Worm (Caenorhabditis elegans) whole organism, L1 larva: ENCODE measurements around the gene W10C6.2.

Source experiments
- C04F5.9 ChIP-seq: sonication (generic microtip); optimal IDR thresholded peaks from 2 replicates; lab custom pipeline; 2016; ENCODE audit warnings: missing genetic modification characterization, missing compliant biosample characterization
- F16B12.6 ChIP-seq: fragments of 150-350 bp; optimal IDR thresholded peaks from 2 replicates; lab custom pipeline; 2014; ENCODE audit warnings: missing biosample characterization, missing genetic modification characterization
- ama-1 ChIP-seq: fragments of 150-350 bp; optimal IDR thresholded peaks from 2 replicates; lab custom pipeline; 2014
- blmp-1 ChIP-seq: fragments of 150-350 bp; optimal IDR thresholded peaks from 2 replicates; lab custom pipeline; 2014; ENCODE audit warnings: missing biosample characterization, missing genetic modification characterization
- ceh-8 ChIP-seq: fragments of 200-800 bp; sonication (Bioruptor generic); optimal IDR thresholded peaks from 2 replicates; lab custom pipeline; 2018; ENCODE audit warnings: mild to moderate bottlenecking, missing genetic modification characterization, moderate library complexity, missing compliant biosample characterization
- dpl-1 ChIP-seq, 3 experiments: fragments of 150-350 bp in 2 of 3; sonication (generic microtip) in 1 of 3; optimal IDR thresholded peaks; 2 replicates each; lab custom pipeline; 2014 to 2017; ENCODE audit warnings: missing biosample characterization in 3 of 3, missing genetic modification characterization in 3 of 3, missing genetic modification reagents in 3 of 3
- efl-1 ChIP-seq, 4 experiments: fragments of 150-350 bp; optimal IDR thresholded peaks in 3 of 4; peaks in 1 of 4; 1 replicate in 1 of 4; 2 replicates in 3 of 4; lab custom pipeline; 2014; ENCODE audit warnings: missing biosample characterization in 2 of 4, missing genetic modification characterization in 2 of 4, missing genetic modification reagents in 2 of 4
- efl-3 ChIP-seq: fragments of 200-800 bp; sonication (Bioruptor generic); optimal IDR thresholded peaks from 2 replicates; lab custom pipeline; 2018; ENCODE audit warnings: mild to moderate bottlenecking, missing genetic modification characterization, missing compliant biosample characterization
- egl-13 ChIP-seq: sonication (generic microtip); optimal IDR thresholded peaks from 2 replicates; lab custom pipeline; 2016; ENCODE audit warnings: missing genotype, missing genetic modification reagents, missing genetic modification characterization, missing compliant biosample characterization
- elt-2 ChIP-seq: sonication (generic microtip); optimal IDR thresholded peaks from 2 replicates; lab custom pipeline; 2016; ENCODE audit warnings: missing genetic modification characterization, mild to moderate bottlenecking, inconsistent platforms, missing compliant biosample characterization, missing genetic modification reagents
- fkh-10 ChIP-seq: sonication (generic microtip); optimal IDR thresholded peaks from 2 replicates; lab custom pipeline; 2017; ENCODE audit warnings: missing biosample characterization, missing genetic modification reagents, missing genetic modification characterization
- lin-14 ChIP-seq: fragments of 200-800 bp; sonication (Bioruptor generic); optimal IDR thresholded peaks from 2 replicates; lab custom pipeline; 2018; ENCODE audit warnings: mild to moderate bottlenecking, missing genetic modification characterization, moderate library complexity, missing compliant biosample characterization
- lsy-2 ChIP-seq, 2 experiments: fragments of 150-350 bp; optimal IDR thresholded peaks; 2 replicates each; lab custom pipeline; 2014; ENCODE audit warnings: missing biosample characterization in 2 of 2, missing genetic modification characterization in 2 of 2
- mab-9 ChIP-seq: fragments of 200-800 bp; sonication (Bioruptor generic); IDR thresholded peaks from 2 replicates; pipeline ENCODE4 v1.3.6; 2022; ENCODE audit warnings: missing genetic modification reagents, missing genetic modification characterization, missing compliant biosample characterization
- nhr-12 ChIP-seq: sonication (generic microtip); optimal IDR thresholded peaks from 2 replicates; lab custom pipeline; 2017; ENCODE audit warnings: missing biosample characterization, missing genetic modification characterization
- nhr-19 ChIP-seq: fragments of 200-800 bp; sonication (Bioruptor generic); conservative IDR thresholded peaks from 2 replicates; pipeline ENCODE4 v1.3.6; 2022; ENCODE audit warnings: missing genetic modification characterization, missing compliant biosample characterization
- nhr-47 ChIP-seq: sonication (generic microtip); optimal IDR thresholded peaks from 2 replicates; lab custom pipeline; 2016; ENCODE audit warnings: mild to moderate bottlenecking, missing genetic modification characterization, moderate library complexity, missing compliant biosample characterization
- nhr-76 ChIP-seq: sonication (generic microtip); optimal IDR thresholded peaks from 2 replicates; lab custom pipeline; 2017; ENCODE audit warnings: missing biosample characterization, missing genetic modification characterization
- nhr-77 ChIP-seq: fragments of 150-350 bp; optimal IDR thresholded peaks from 2 replicates; lab custom pipeline; 2014; ENCODE audit warnings: missing biosample characterization, missing genetic modification characterization
- nhr-85 ChIP-seq: sonication (generic microtip); peaks from one replicate; lab custom pipeline; 2016; ENCODE audit warnings: missing genetic modification characterization, inconsistent platforms, missing compliant biosample characterization
- nhr-90 ChIP-seq: sonication (generic microtip); optimal IDR thresholded peaks from 2 replicates; lab custom pipeline; 2016; ENCODE audit warnings: mild to moderate bottlenecking, missing genetic modification characterization, missing compliant biosample characterization; ENCODE audit not compliant: poor library complexity
- pag-3 ChIP-seq: sonication (generic microtip); optimal IDR thresholded peaks from 2 replicates; lab custom pipeline; 2017; ENCODE audit warnings: missing genetic modification characterization, mild to moderate bottlenecking, missing compliant biosample characterization, antibody characterized with exemption, borderline replicate concordance; ENCODE audit not compliant: insufficient read depth
- pax-3 ChIP-seq: fragments of 200-800 bp; sonication (Bioruptor generic); optimal IDR thresholded peaks from 2 replicates; lab custom pipeline; 2018; ENCODE audit warnings: mild to moderate bottlenecking, missing genetic modification characterization, moderate library complexity, missing compliant biosample characterization
- pqm-1 ChIP-seq: sonication (generic microtip); optimal IDR thresholded peaks from 3 replicates; lab custom pipeline; 2017; ENCODE audit warnings: missing biosample characterization, missing genetic modification characterization
- skn-1 ChIP-seq: fragments of 150-350 bp; optimal IDR thresholded peaks from 2 replicates; lab custom pipeline; 2014; ENCODE audit warnings: missing biosample characterization, missing genetic modification characterization
- snu-23 ChIP-seq: sonication (generic microtip); optimal IDR thresholded peaks from 2 replicates; lab custom pipeline; 2016; ENCODE audit warnings: missing genetic modification characterization, missing compliant biosample characterization
- sup-37 ChIP-seq: fragments of 200-800 bp; sonication (Bioruptor generic); optimal IDR thresholded peaks from 2 replicates; lab custom pipeline; 2018; ENCODE audit warnings: mild to moderate bottlenecking, missing genetic modification characterization, missing compliant biosample characterization
- tbx-2 ChIP-seq: sonication (generic microtip); optimal IDR thresholded peaks from 2 replicates; lab custom pipeline; 2016; ENCODE audit warnings: missing genetic modification characterization, missing compliant biosample characterization
- tlp-1 ChIP-seq: fragments of 150-350 bp; optimal IDR thresholded peaks from 2 replicates; lab custom pipeline; 2014; ENCODE audit warnings: missing biosample characterization, missing genetic modification characterization
- unc-30 ChIP-seq: sonication (generic microtip); optimal IDR thresholded peaks from 2 replicates; lab custom pipeline; 2017; ENCODE audit warnings: missing biosample characterization, missing genetic modification characterization
- unc-62 ChIP-seq: fragments of 150-350 bp; optimal IDR thresholded peaks from 2 replicates; lab custom pipeline; 2014; ENCODE audit warnings: missing biosample characterization, missing genetic modification reagents, missing genetic modification characterization
- unc-86 ChIP-seq: sonication (generic microtip); optimal IDR thresholded peaks from 2 replicates; lab custom pipeline; 2016; ENCODE audit warnings: missing genetic modification characterization, missing compliant biosample characterization
- vab-15 ChIP-seq: sonication (generic microtip); optimal IDR thresholded peaks from 2 replicates; lab custom pipeline; 2017; ENCODE audit warnings: missing genotype, mild to moderate bottlenecking, missing genetic modification characterization, missing compliant biosample characterization
- ztf-4 ChIP-seq: fragments of 150-350 bp; optimal IDR thresholded peaks from 2 replicates; lab custom pipeline; 2014; ENCODE audit warnings: missing biosample characterization, missing genetic modification characterization

The W10C6.2 gene

DNA sequence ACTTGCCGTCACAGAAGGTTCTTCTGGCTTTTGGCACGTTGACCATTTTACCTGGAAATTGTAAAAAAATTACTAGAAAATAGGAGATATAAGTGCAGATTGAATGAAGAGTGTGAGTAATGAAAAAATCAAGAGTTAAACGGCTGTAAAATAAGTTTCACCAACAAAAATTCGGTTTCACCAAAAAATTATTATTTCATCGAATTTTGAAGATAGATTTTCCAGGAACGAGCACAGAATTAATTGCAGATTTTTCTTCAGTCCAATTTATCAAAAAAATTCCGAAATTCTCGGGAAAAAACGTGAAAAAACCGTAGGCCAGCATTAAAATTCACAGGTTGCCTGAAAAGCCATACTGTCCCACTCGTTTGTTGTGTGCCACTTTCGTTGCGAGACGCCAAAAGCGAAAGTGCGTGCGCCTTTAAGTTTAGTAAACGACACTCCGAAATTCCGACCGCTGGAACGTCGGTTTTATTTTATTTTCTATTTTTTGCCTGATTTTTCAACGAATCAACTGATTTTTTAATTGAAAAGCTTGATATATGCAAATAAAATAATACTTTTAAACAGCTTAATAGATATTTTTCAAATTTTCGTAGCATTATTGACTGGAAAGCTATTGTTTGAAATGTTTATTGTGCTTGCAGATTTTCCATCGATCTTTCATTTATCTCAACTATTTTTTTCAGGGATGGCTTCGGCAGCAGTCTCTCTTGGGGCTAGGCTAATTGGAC lies 24.4 kb downstream of the W10C6.2 start, which contains the start of the genes rpl-36.A and nuo-1 (continued):
- TF ChIP-seq egl-13 (tag; lab: Kevin White, UChicago) (no peak), unc-86 (peak; percentile 69), vab-15 (tag; lab: Kevin White, UChicago) (peak; percentile 29), unc-30 (tag; lab: Kevin White, UChicago) (no peak), pqm-1 (tag; lab: Kevin White, UChicago) (no peak), ceh-8 (GFP tag; lab: Kevin White, UChicago) (no peak), nhr-12 (tag; lab: Kevin White, UChicago) (no peak), pag-3 (tag; lab: Kevin White, UChicago) (no peak)

- no peak for TF ChIP-seq ztf-4 (tag; lab: Kevin White, UChicago)
- TF ChIP-seq nhr-85 (tag; lab: Kevin White, UChicago) = peak; percentile 63
- TF ChIP-seq tbx-2 (tag; lab: Kevin White, UChicago) = no peak
- peak; percentile 7 for TF ChIP-seq nhr-77 (tag; lab: Kevin White, UChicago)
- peak in 1 of 2 experiments; percentile 41 for TF ChIP-seq lsy-2 (tag; optimal IDR thresholded peaks at IDR 0.05; lab: Kevin White, UChicago)
- no peak for TF ChIP-seq efl-3
- peak in 1 of 2 experiments; percentile 6 for TF ChIP-seq efl-1 (optimal IDR thresholded peaks at IDR 0.05; lab: Kevin White, UChicago)
- TF ChIP-seq efl-1 (GFP tag; optimal IDR thresholded peaks at IDR 0.05 in 1 of 2; lab: Kevin White, UChicago) = peak in 1 of 2 experiments; percentile 34
- peak; percentile 12 for TF ChIP-seq nhr-90 (tag; lab: Kevin White, UChicago)
- peak; percentile 13 for TF ChIP-seq nhr-47 (tag; lab: Kevin White, UChicago)
These were observed 25.5 kb downstream of the W10C6.2 start, which contains the start of gene nbs-1 for ce11 chrII:11096233-11096632. TSS of gene nbs-1 (minus strand) at chrII:11096478.

ce11 chrII:11094431-11094830 lies 27.3 kb downstream of the W10C6.2 start:
- TF ChIP-seq unc-30 (tag; lab: Kevin White, UChicago) (no peak), snu-23 (GFP tag; lab: Kevin White, UChicago) (no peak), blmp-1 (tag; lab: Kevin White, UChicago) (no peak), elt-2 (no peak), pax-3 (no peak), nhr-12 (tag; lab: Kevin White, UChicago) (no peak), skn-1 (tag; lab: Kevin White, UChicago) (no peak), tlp-1 (no peak), nhr-77 (tag; lab: Kevin White, UChicago) (no peak)

- TF ChIP-seq nhr-76 (tag; lab: Kevin White, UChicago) (no peak), F16B12.6 (no peak), egl-13 (tag; lab: Kevin White, UChicago) (no peak), C04F5.9 (tag; lab: Kevin White, UChicago) (no peak), pqm-1 (tag; lab: Kevin White, UChicago) (no peak), ztf-4 (tag; lab: Kevin White, UChicago) (no peak)
These were observed 29.3 kb downstream of the W10C6.2 start, which contains the start of gene rpl-42 for ce11 chrII:11092413-11092812. TSS of gene rpl-42 (plus strand) at chrII:11092713.

DNA sequence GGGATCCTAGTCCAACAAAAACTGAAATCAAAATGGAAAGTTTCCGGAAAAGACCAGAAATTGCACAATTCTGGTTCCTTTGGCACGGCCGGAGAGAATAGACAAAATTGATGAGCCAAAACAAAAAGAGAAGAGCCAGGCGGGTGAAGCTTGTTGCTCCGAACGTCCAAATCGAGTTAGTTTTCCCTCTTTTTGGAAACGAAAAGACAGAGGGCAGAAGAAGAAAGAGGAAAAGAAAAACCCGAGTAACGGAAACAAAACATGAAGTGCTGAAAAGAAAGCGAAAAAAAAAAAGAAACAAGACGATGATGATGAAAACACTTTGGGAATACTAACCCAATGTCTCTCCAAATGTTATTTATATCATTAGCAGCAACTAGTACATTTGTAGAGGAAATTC lies 30.1 kb downstream of the W10C6.2 start:
- TF ChIP-seq nhr-77 (tag; lab: Kevin White, UChicago) (no peak), unc-62 (GFP tag; lab: Kevin White, UChicago) (no peak), fkh-10 (GFP tag; lab: Kevin White, UChicago) (peak; percentile 75), lin-14 (peak; percentile 69)

DNA sequence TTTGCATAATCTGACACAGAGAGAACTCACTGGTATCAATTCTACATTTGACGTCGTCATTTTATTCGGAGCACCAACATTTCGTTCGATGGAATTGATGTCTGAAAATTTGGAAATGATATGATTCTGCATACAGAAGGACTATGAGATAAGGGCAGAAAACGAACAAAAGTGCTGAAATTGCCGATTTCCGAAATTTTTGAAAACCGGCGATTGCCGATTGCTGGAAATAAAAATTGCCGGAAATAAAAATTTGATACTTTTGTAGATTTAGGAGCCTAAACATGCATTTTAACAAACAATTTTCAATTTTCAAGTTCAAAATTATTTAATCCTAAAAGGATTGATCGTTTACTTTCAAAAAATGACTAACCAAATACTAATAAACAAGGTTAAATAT lies 32.3 kb downstream of the W10C6.2 start, which contains the start of gene unc-53:
unc-53 (minus strand) TSS at position 101 of the 400 bp plus-strand sequence.
- TF ChIP-seq sup-37 (GFP tag; lab: Kevin White, UChicago) (no peak), ama-1 (lab: Kevin White, UChicago) (no peak), nhr-19 (GFP tag; lab: Robert Waterston, UW) (no peak), lsy-2 (tag; optimal IDR thresholded peaks at IDR 0.05; lab: Kevin White, UChicago) (no peak), tbx-2 (tag; lab: Kevin White, UChicago) (no peak), dpl-1 (GFP tag; optimal IDR thresholded peaks at IDR 0.05; lab: Kevin White, UChicago) (no peak), mab-9 (no peak)
